Worm (Caenorhabditis elegans) whole organism, young adult: ENCODE results near the gene amt-4.

Source experiments
- B0261.1 ChIP-seq: sonication (generic microtip); optimal IDR thresholded peaks from 2 replicates; lab custom pipeline; 2016; ENCODE audit warnings: mild to moderate bottlenecking, missing genetic modification characterization, moderate library complexity, missing compliant biosample characterization
- B0336.3 ChIP-seq: fragments of 200-800 bp; sonication (Bioruptor generic); IDR thresholded peaks from 2 replicates; pipeline ENCODE4 v1.3.6; 2022; ENCODE audit warnings: missing genetic modification characterization, missing compliant biosample characterization
- F10E7.11 ChIP-seq: sonication (generic microtip); optimal IDR thresholded peaks from 2 replicates; lab custom pipeline; 2017; ENCODE audit warnings: mild to moderate bottlenecking, missing genetic modification characterization, moderate library complexity, missing compliant biosample characterization
- F22D6.2 ChIP-seq: sonication (generic microtip); optimal IDR thresholded peaks from 2 replicates; lab custom pipeline; 2016; ENCODE audit warnings: mild to moderate bottlenecking, missing genetic modification characterization, missing compliant biosample characterization
- F23B12.7 ChIP-seq: sonication (generic microtip); optimal IDR thresholded peaks from 2 replicates; lab custom pipeline; 2017; ENCODE audit warnings: missing genetic modification characterization, mild to moderate bottlenecking, missing compliant biosample characterization, antibody characterized with exemption, moderate library complexity; ENCODE audit not compliant: insufficient read depth
- F57C9.4 ChIP-seq: sonication (generic microtip); optimal IDR thresholded peaks from 2 replicates; lab custom pipeline; 2017; ENCODE audit warnings: mild to moderate bottlenecking, missing genetic modification characterization, missing compliant biosample characterization
- K11D2.4 ChIP-seq: fragments of 200-800 bp; sonication (Bioruptor generic); IDR thresholded peaks from 2 replicates; pipeline ENCODE4 v1.3.6; 2022; ENCODE audit warnings: missing genetic modification reagents, missing genetic modification characterization, missing compliant biosample characterization
- aptf-3 ChIP-seq: fragments of 200-800 bp; sonication (Bioruptor generic); IDR thresholded peaks from 2 replicates; pipeline ENCODE4 v1.3.6; 2022; ENCODE audit warnings: missing genetic modification characterization, missing compliant biosample characterization
- ccch-3 ChIP-seq: fragments of 200-800 bp; sonication (Bioruptor generic); optimal IDR thresholded peaks from 2 replicates; lab custom pipeline; 2018; ENCODE audit warnings: mild to moderate bottlenecking, missing genetic modification characterization, missing compliant biosample characterization
- cebp-1 ChIP-seq, 2 experiments: fragments of 200-800 bp in 1 of 2; sonication (Bioruptor generic) in 1 of 2; sonication (generic microtip) in 1 of 2; IDR thresholded peaks in 1 of 2; optimal IDR thresholded peaks in 1 of 2; 2 replicates each; pipeline versions ENCODE4 v1.3.6 to Lab custom; 2017 to 2022; ENCODE audit warnings: missing compliant biosample characterization in 2 of 2, missing genetic modification characterization in 2 of 2, mild to moderate bottlenecking in 1 of 2, missing genetic modification reagents in 1 of 2, moderate library complexity in 1 of 2
- ceh-91 ChIP-seq: fragments of 200-800 bp; sonication (Bioruptor generic); IDR thresholded peaks from 2 replicates; pipeline ENCODE4 v1.3.6; 2022; ENCODE audit warnings: missing genetic modification reagents, missing genetic modification characterization, missing compliant biosample characterization
- die-1 ChIP-seq: sonication (generic microtip); optimal IDR thresholded peaks from 2 replicates; lab custom pipeline; 2016; ENCODE audit warnings: missing genotype, mild to moderate bottlenecking, missing genetic modification characterization, missing compliant biosample characterization
- dox-1 ChIP-seq: fragments of 200-800 bp; sonication (Bioruptor generic); IDR thresholded peaks from 2 replicates; pipeline ENCODE4 v1.3.6; 2022; ENCODE audit warnings: missing genetic modification reagents, missing genetic modification characterization, missing compliant biosample characterization
- dpff-1 ChIP-seq: sonication (generic microtip); optimal IDR thresholded peaks from 2 replicates; lab custom pipeline; 2017; ENCODE audit warnings: mild to moderate bottlenecking, missing genetic modification characterization, missing compliant biosample characterization
- efl-1 ChIP-seq: fragments of 150-350 bp; optimal IDR thresholded peaks from 2 replicates; lab custom pipeline; 2014; ENCODE audit warnings: missing biosample characterization, missing genetic modification reagents, missing genetic modification characterization
- ekl-4 ChIP-seq: fragments of 200-800 bp; sonication (Bioruptor generic); IDR thresholded peaks from 2 replicates; pipeline ENCODE4 v1.3.6; 2022; ENCODE audit warnings: missing genetic modification reagents, missing genetic modification characterization, missing compliant biosample characterization
- gei-17 ChIP-seq: fragments of 200-800 bp; sonication (Bioruptor generic); optimal IDR thresholded peaks from 2 replicates; lab custom pipeline; 2018; ENCODE audit warnings: mild to moderate bottlenecking, missing genetic modification characterization, missing compliant biosample characterization
- hlh-12 ChIP-seq: sonication (generic microtip); optimal IDR thresholded peaks from 2 replicates; lab custom pipeline; 2016; ENCODE audit warnings: missing genetic modification characterization, missing compliant biosample characterization
- hmg-20 ChIP-seq: fragments of 200-800 bp; sonication (Bioruptor generic); IDR thresholded peaks from 2 replicates; pipeline ENCODE4 v1.3.6; 2022; ENCODE audit warnings: missing genetic modification reagents, missing genetic modification characterization, missing compliant biosample characterization
- let-607 ChIP-seq, 2 experiments: fragments of 200-800 bp in 1 of 2; sonication (Bioruptor generic) in 1 of 2; sonication (generic microtip) in 1 of 2; optimal IDR thresholded peaks; 2 replicates each; lab custom pipeline; 2016 to 2018; ENCODE audit warnings: mild to moderate bottlenecking in 2 of 2, missing compliant biosample characterization in 2 of 2, missing genetic modification characterization in 2 of 2, moderate library complexity in 2 of 2, missing genotype in 1 of 2
- lin-26 ChIP-seq: fragments of 200-800 bp; sonication (Bioruptor generic); IDR thresholded peaks from 2 replicates; pipeline ENCODE4 v1.3.6; 2022; ENCODE audit warnings: missing genetic modification reagents, missing genetic modification characterization, missing compliant biosample characterization
- lin-40 ChIP-seq: sonication (generic microtip); optimal IDR thresholded peaks from 2 replicates; lab custom pipeline; 2016; ENCODE audit warnings: missing genetic modification characterization, mild to moderate bottlenecking, missing compliant biosample characterization, missing genotype, missing genetic modification reagents
- lin-54 ChIP-seq: fragments of 200-800 bp; sonication (Bioruptor generic); optimal IDR thresholded peaks from 2 replicates; lab custom pipeline; 2018; ENCODE audit warnings: mild to moderate bottlenecking, missing genetic modification characterization, missing compliant biosample characterization
- madf-10 ChIP-seq: sonication (generic microtip); optimal IDR thresholded peaks from 2 replicates; lab custom pipeline; 2016; ENCODE audit warnings: mild to moderate bottlenecking, missing genetic modification characterization, missing compliant biosample characterization
- nfya-2 ChIP-seq: fragments of 200-800 bp; sonication (Bioruptor generic); IDR thresholded peaks from 2 replicates; pipeline ENCODE4 v1.3.6; 2022; ENCODE audit warnings: missing genetic modification reagents, missing genetic modification characterization, missing compliant biosample characterization
- nhr-120 ChIP-seq: fragments of 200-800 bp; sonication (Bioruptor generic); IDR thresholded peaks from 2 replicates; pipeline ENCODE4 v1.3.6; 2022; ENCODE audit warnings: missing genetic modification characterization, missing compliant biosample characterization
- nhr-80 ChIP-seq: sonication (generic microtip); optimal IDR thresholded peaks from 2 replicates; lab custom pipeline; 2016; ENCODE audit warnings: missing genetic modification characterization, missing compliant biosample characterization
- repo-1 ChIP-seq: sonication (generic microtip); optimal IDR thresholded peaks from 2 replicates; lab custom pipeline; 2017; ENCODE audit warnings: mild to moderate bottlenecking, missing genetic modification characterization, missing compliant biosample characterization
- rpc-1 ChIP-seq, 2 experiments: fragments of 150-350 bp in 1 of 2; sonication (generic microtip) in 1 of 2; optimal IDR thresholded peaks; 2 replicates each; lab custom pipeline; 2014 to 2018; ENCODE audit warnings: missing biosample characterization in 1 of 2, missing genetic modification characterization in 1 of 2, missing genetic modification reagents in 1 of 2, missing genotype in 1 of 2
- snpc-1.3 ChIP-seq: sonication (generic microtip); optimal IDR thresholded peaks from 2 replicates; lab custom pipeline; 2017; ENCODE audit warnings: missing genetic modification characterization, mild to moderate bottlenecking, missing compliant biosample characterization, antibody characterized with exemption, moderate library complexity, missing genotype, missing genetic modification reagents; ENCODE audit not compliant: insufficient read depth
- snpc-4 ChIP-seq, 5 experiments: fragments of 150-350 bp in 1 of 5; sonication (generic microtip) in 4 of 5; optimal IDR thresholded peaks; 2 replicates each; lab custom pipeline; 2014 to 2018; ENCODE audit warnings: missing genetic modification characterization in 5 of 5, missing biosample characterization in 3 of 5, antibody characterized with exemption in 2 of 5, mild to moderate bottlenecking in 2 of 5, missing compliant biosample characterization in 2 of 5, missing genotype in 2 of 5, moderate library complexity in 2 of 5, missing genetic modification reagents in 1 of 5
- somi-1 ChIP-seq: fragments of 200-800 bp; sonication (Bioruptor generic); optimal IDR thresholded peaks from 2 replicates; lab custom pipeline; 2018; ENCODE audit warnings: mild to moderate bottlenecking, missing genetic modification characterization, missing compliant biosample characterization
- tbp1 ChIP-seq: fragments of 200-800 bp; sonication (Bioruptor generic); optimal IDR thresholded peaks from 2 replicates; lab custom pipeline; 2018; ENCODE audit warnings: mild to moderate bottlenecking, missing genetic modification characterization, missing compliant biosample characterization
- tbx-9 ChIP-seq: sonication (generic microtip); optimal IDR thresholded peaks from 2 replicates; lab custom pipeline; 2016; ENCODE audit warnings: borderline replicate concordance, missing genetic modification characterization, inconsistent platforms, missing compliant biosample characterization
- tlf-1 ChIP-seq: fragments of 200-800 bp; sonication (Bioruptor generic); optimal IDR thresholded peaks from 2 replicates; lab custom pipeline; 2018; ENCODE audit warnings: mild to moderate bottlenecking, missing genetic modification characterization, missing compliant biosample characterization
- unc-130 ChIP-seq: sonication (generic microtip); optimal IDR thresholded peaks from 2 replicates; lab custom pipeline; 2016; ENCODE audit warnings: missing genetic modification reagents, missing genetic modification characterization, missing compliant biosample characterization
- unc-62 ChIP-seq: fragments of 150-350 bp; optimal IDR thresholded peaks from 2 replicates; lab custom pipeline; 2014; ENCODE audit warnings: missing biosample characterization, missing genetic modification reagents, missing genetic modification characterization
- ztf-18 ChIP-seq: sonication (generic microtip); optimal IDR thresholded peaks from 2 replicates; lab custom pipeline; 2016; ENCODE audit warnings: missing genotype, mild to moderate bottlenecking, missing genetic modification characterization, missing compliant biosample characterization
- ztf-26 ChIP-seq: sonication (generic microtip); optimal IDR thresholded peaks from 2 replicates; lab custom pipeline; 2017; ENCODE audit warnings: missing genetic modification characterization, missing compliant biosample characterization
- ztf-3 ChIP-seq: fragments of 200-800 bp; sonication (Bioruptor generic); optimal IDR thresholded peaks from 2 replicates; lab custom pipeline; 2018; ENCODE audit warnings: mild to moderate bottlenecking, missing genetic modification characterization, missing compliant biosample characterization

amt-4 gene

ce11 chrX:4528905-4529304 lies 36.2 kb upstream of the amt-4 start:
- TF ChIP-seq let-607 (tag; optimal IDR thresholded peaks at IDR 0.05; lab: Kevin White, UChicago): peak in 1 of 2 experiments; percentile 2
- peak; percentile 49 for TF ChIP-seq somi-1 (GFP tag; lab: Kevin White, UChicago)
- no peak for TF ChIP-seq snpc-4 (GFP tag; optimal IDR thresholded peaks at IDR 0.05; lab: Kevin White, UChicago)
- no peak for TF ChIP-seq snpc-4 (tag; optimal IDR thresholded peaks at IDR 0.05; lab: Kevin White, UChicago)
- peak; percentile 72 for TF ChIP-seq lin-40
- TF ChIP-seq tbp1 (GFP tag; lab: Kevin White, UChicago): peak; percentile 23
- TF ChIP-seq dox-1 (GFP tag; lab: Robert Waterston, UW): peak; percentile 19; the same call in 1 of the 2 replicates
- TF ChIP-seq K11D2.4 (GFP tag; lab: Robert Waterston, UW): 0 out of 2 replicates have a peak, but pooled peaks have one; percentile 24
- no peak for TF ChIP-seq efl-1 (GFP tag; lab: Kevin White, UChicago)
- no peak for TF ChIP-seq F22D6.2 (tag; lab: Kevin White, UChicago)
- TF ChIP-seq nhr-80: peak; percentile 82
- no peak for TF ChIP-seq cebp-1 (GFP tag; IDR thresholded peaks at IDR 0.05; lab: Robert Waterston, UW)
- TF ChIP-seq cebp-1 (tag; optimal IDR thresholded peaks at IDR 0.05; lab: Kevin White, UChicago): peak; percentile 31
- TF ChIP-seq ztf-26: peak; percentile 59
- TF ChIP-seq, all 124 proteins: peak for 9

- TF ChIP-seq nhr-80 (peak; percentile 77), snpc-1.3 (tag; lab: Kevin White, UChicago) (no peak), ceh-91 (GFP tag; lab: Robert Waterston, UW) (no peak), B0261.1 (tag; lab: Kevin White, UChicago) (no peak), unc-62 (GFP tag; lab: Kevin White, UChicago) (no peak), F57C9.4 (tag; lab: Kevin White, UChicago) (no peak), ztf-26 (no peak), tlf-1 (GFP tag; lab: Kevin White, UChicago) (no peak), aptf-3 (GFP tag; lab: Robert Waterston, UW) (no peak), lin-40 (peak; percentile 16), tbx-9 (tag; lab: Kevin White, UChicago) (no peak), hlh-12 (tag; lab: Kevin White, UChicago) (no peak), lin-26 (GFP tag; lab: Robert Waterston, UW) (no peak), dox-1 (GFP tag; lab: Robert Waterston, UW) (no peak), hmg-20 (GFP tag; lab: Robert Waterston, UW) (no peak)
Measured at ce11 chrX:4530426-4531044, 34.6 kb upstream of the amt-4 start.

- TF ChIP-seq F10E7.11 (tag; lab: Kevin White, UChicago) (no peak), tlf-1 (GFP tag; lab: Kevin White, UChicago) (peak; percentile 66), nfya-2 (GFP tag; lab: Robert Waterston, UW) (no peak), ztf-3 (peak; percentile 26), die-1 (tag; lab: Kevin White, UChicago) (peak; percentile 22), madf-10 (tag; lab: Kevin White, UChicago) (peak; percentile 53), K11D2.4 (GFP tag; lab: Robert Waterston, UW) (peak; percentile 64; the same call in 1 of the 2 replicates), snpc-1.3 (tag; lab: Kevin White, UChicago) (no peak), F22D6.2 (tag; lab: Kevin White, UChicago) (peak; percentile 90), F57C9.4 (tag; lab: Kevin White, UChicago) (no peak), dox-1 (GFP tag; lab: Robert Waterston, UW) (peak; percentile 88), B0336.3 (GFP tag; lab: Robert Waterston, UW) (peak; percentile 69), somi-1 (GFP tag; lab: Kevin White, UChicago) (peak; percentile 80), gei-17 (GFP tag; lab: Kevin White, UChicago) (peak; percentile 33), rpc-1 (optimal IDR thresholded peaks at IDR 0.05; lab: Kevin White, UChicago) (no peak), rpc-1 (tag; optimal IDR thresholded peaks at IDR 0.05; lab: Kevin White, UChicago) (no peak), unc-62 (GFP tag; lab: Kevin White, UChicago) (peak; percentile 94), lin-54 (GFP tag; lab: Kevin White, UChicago) (peak; percentile 27), ztf-18 (tag; lab: Kevin White, UChicago) (no peak), repo-1 (tag; lab: Kevin White, UChicago) (peak; percentile 63), dpff-1 (no peak), unc-130 (no peak), nhr-120 (GFP tag; lab: Robert Waterston, UW) (no peak), ekl-4 (GFP tag; lab: Robert Waterston, UW) (0 out of 2 replicates have a peak, but pooled peaks have one; percentile 30), snpc-4 (GFP tag; optimal IDR thresholded peaks at IDR 0.05; lab: Kevin White, UChicago) (no peak), snpc-4 (tag; optimal IDR thresholded peaks at IDR 0.05; lab: Kevin White, UChicago) (peak in 3 of 4 experiments; percentile 33 to 46 (median 44)), F23B12.7 (tag; lab: Kevin White, UChicago) (peak; percentile 4), ccch-3 (no peak)
Measured at ce11 chrX:4532160-4532741, 32.9 kb upstream of the amt-4 start, which contains the start of gene nhr-35. Gene nhr-35, plus strand, starts transcription at chrX:4532691.
